Worm (Caenorhabditis elegans): ENCODE measurements around the gene dnj-16.

The dnj-16 gene

ce11 chrIII:4170903-4171377, 20.0 kb upstream of the dnj-16 start, which contains the start of the genes rnf-121 and C16C10.4 (continued):
- TF ChIP-seq fos-1 (tag; optimal IDR thresholded peaks at IDR 0.05) (no peak), nhr-76 (tag; optimal IDR thresholded peaks at IDR 0.05) (no peak), pqm-1 (tag; optimal IDR thresholded peaks at IDR 0.05) (no peak)

ce11 chrIII:4172210-4172609, 18.7 kb upstream of the dnj-16 start:
- TF ChIP-seq ctbp-1 (GFP tag; IDR thresholded peaks at IDR 0.05) (0 out of 2 replicates have a peak, but pooled peaks have one; percentile 29), ama-1 (optimal IDR thresholded peaks at IDR 0.05) (no peak), ceh-32 (tag; optimal IDR thresholded peaks at IDR 0.05; ENCODE audit: poor library complexity) (no peak), dve-1 (tag; optimal IDR thresholded peaks at IDR 0.05; ENCODE audit: insufficient read depth) (no peak), lin-1 (GFP tag; IDR thresholded peaks at IDR 0.05) (peak; percentile 39; the same call in 1 of the 2 replicates), dmd-9 (GFP tag; IDR thresholded peaks at IDR 0.05) (no peak), zfp-2 (tag; optimal IDR thresholded peaks at IDR 0.05) (no peak), dmd-6 (GFP tag; IDR thresholded peaks at IDR 0.05) (no peak), saeg-2 (GFP tag; IDR thresholded peaks at IDR 0.05) (no peak), nhr-77 (tag; optimal IDR thresholded peaks at IDR 0.05) (no peak), ceh-20 (GFP tag; IDR thresholded peaks at IDR 0.05) (no peak), sdz-12 (GFP tag; optimal IDR thresholded peaks at IDR 0.05) (no peak), egl-43 (GFP tag; IDR thresholded peaks at IDR 0.05) (peak; percentile 30; the same call in 1 of the 2 replicates), daf-19 (GFP tag; conservative IDR thresholded peaks at IDR 0.05) (no peak), lsy-2 (tag; optimal IDR thresholded peaks at IDR 0.05) (no peak), dpl-1 (GFP tag; optimal IDR thresholded peaks at IDR 0.05) (no peak), nhr-48 (tag; optimal IDR thresholded peaks at IDR 0.05) (no peak), nhr-11 (tag; optimal IDR thresholded peaks at IDR 0.05) (no peak), Y105C5A.15 (GFP tag; IDR thresholded peaks at IDR 0.05) (0 out of 2 replicates have a peak, but pooled peaks have one; percentile 63), nhr-102 (tag; optimal IDR thresholded peaks at IDR 0.05) (no peak), snpc-4 (tag; optimal IDR thresholded peaks at IDR 0.05) (no peak), Y75B8A.6 (GFP tag; IDR thresholded peaks at IDR 0.05) (no peak), D1046.2 (GFP tag; IDR thresholded peaks at IDR 0.05) (no peak), Y5F2A.4 (GFP tag; optimal IDR thresholded peaks at IDR 0.05) (peak; percentile 18), cey-2 (tag; optimal IDR thresholded peaks at IDR 0.05; ENCODE audit: borderline replicate concordance, insufficient read depth) (no peak), spr-1 (tag; optimal IDR thresholded peaks at IDR 0.05) (no peak), egl-27 (tag; optimal IDR thresholded peaks at IDR 0.05) (no peak), nhr-41 (GFP tag; IDR thresholded peaks at IDR 0.05) (no peak), madf-5 (GFP tag; IDR thresholded peaks at IDR 0.05) (no peak), mdl-1 (tag; optimal IDR thresholded peaks at IDR 0.05) (no peak), lin-29 (GFP tag; IDR thresholded peaks at IDR 0.05) (no peak), lin-15B (tag; optimal IDR thresholded peaks at IDR 0.05) (no peak), tag-97 (GFP tag; IDR thresholded peaks at IDR 0.05) (no peak), ceh-82 (tag; optimal IDR thresholded peaks at IDR 0.05) (no peak), spr-3 (GFP tag; optimal IDR thresholded peaks at IDR 0.05) (no peak), skn-1 (tag; optimal IDR thresholded peaks at IDR 0.05) (no peak), ztf-11 (tag; optimal IDR thresholded peaks at IDR 0.05) (no peak), lim-7 (GFP tag; IDR thresholded peaks at IDR 0.05) (0 out of 2 replicates have a peak, but pooled peaks have one; percentile 6), mes-2 (tag; optimal IDR thresholded peaks at IDR 0.05; ENCODE audit: poor library complexity, severe bottlenecking) (no peak), unc-130 (GFP tag; optimal IDR thresholded peaks at IDR 0.05) (peak; percentile 45), lin-39 (tag; optimal IDR thresholded peaks at IDR 0.05) (no peak), hif-1 (tag; optimal IDR thresholded peaks at IDR 0.05) (no peak), arid-1 (GFP tag; conservative IDR thresholded peaks at IDR 0.05) (peak; percentile 45; the same call in 1 of the 2 replicates), fkh-10 (GFP tag; optimal IDR thresholded peaks at IDR 0.05) (no peak), unc-39 (tag; optimal IDR thresholded peaks at IDR 0.05) (no peak), mxl-2 (GFP tag; conservative IDR thresholded peaks at IDR 0.05) (no peak), lin-38 (GFP tag; IDR thresholded peaks at IDR 0.05) (peak; percentile 68)
